Worm (Caenorhabditis elegans) whole organism, L2 larva: ENCODE measurements around the gene tat-1.

Experiments used
- F13H6.1 ChIP-seq: sonication (generic microtip); optimal IDR thresholded peaks from 2 replicates; lab custom pipeline; 2016; ENCODE audit warnings: missing genetic modification characterization, missing compliant biosample characterization
- ZK546.5 ChIP-seq: sonication (generic microtip); optimal IDR thresholded peaks from 2 replicates; lab custom pipeline; 2017; ENCODE audit warnings: missing biosample characterization, missing genetic modification characterization
- aly-2 ChIP-seq: fragments of 150-350 bp; optimal IDR thresholded peaks from 2 replicates; lab custom pipeline; 2014; ENCODE audit warnings: missing biosample characterization, missing genetic modification characterization
- ama-1 ChIP-seq: fragments of 150-350 bp; optimal IDR thresholded peaks from 2 replicates; lab custom pipeline; 2018; ENCODE audit warnings: inconsistent platforms
- ceh-82 ChIP-seq: fragments of 150-350 bp; optimal IDR thresholded peaks from 2 replicates; lab custom pipeline; 2014; ENCODE audit warnings: missing biosample characterization, missing genetic modification characterization
- elt-3 ChIP-seq: sonication (generic microtip); optimal IDR thresholded peaks from 2 replicates; lab custom pipeline; 2017; ENCODE audit warnings: missing biosample characterization, missing genetic modification characterization
- lin-13 ChIP-seq: fragments of 150-350 bp; optimal IDR thresholded peaks from 2 replicates; lab custom pipeline; 2014; ENCODE audit warnings: missing biosample characterization, missing genetic modification reagents, missing genetic modification characterization
- lin-39 ChIP-seq: fragments of 150-350 bp; optimal IDR thresholded peaks from 2 replicates; lab custom pipeline; 2014; ENCODE audit warnings: missing biosample characterization, missing genetic modification reagents, missing genetic modification characterization
- lsy-2 ChIP-seq, 2 experiments: fragments of 150-350 bp in 1 of 2; sonication (generic microtip) in 1 of 2; optimal IDR thresholded peaks; 2 replicates each; lab custom pipeline; 2014 to 2017; ENCODE audit warnings: missing biosample characterization in 2 of 2, missing genetic modification characterization in 2 of 2
- ztf-4 ChIP-seq: fragments of 150-350 bp; optimal IDR thresholded peaks from 2 replicates; lab custom pipeline; 2014; ENCODE audit warnings: missing biosample characterization, missing genetic modification characterization

ce11 chrIII:12414533-12414932 lies 7.0 kb downstream of the tat-1 start:
- no peak for TF ChIP-seq ceh-82
- no peak for TF ChIP-seq lin-39 (tag; lab: Kevin White, UChicago)
- no peak for TF ChIP-seq ztf-4
- TF ChIP-seq ama-1 (lab: Kevin White, UChicago), result no peak
- no peak for TF ChIP-seq elt-3 (tag; lab: Kevin White, UChicago)
- no peak for TF ChIP-seq F13H6.1
- no peak for TF ChIP-seq ZK546.5 (tag; lab: Kevin White, UChicago)
- TF ChIP-seq aly-2, result no peak
- no peak for TF ChIP-seq lin-13 (GFP tag; lab: Kevin White, UChicago)
- no peak for TF ChIP-seq lsy-2 (tag; optimal IDR thresholded peaks at IDR 0.05; lab: Kevin White, UChicago)
